Worm (Caenorhabditis elegans) whole organism, L3 larva: ENCODE data around the gene cyp-43A1.

Experiments used
- ZK546.5 ChIP-seq: sonication (generic microtip); optimal IDR thresholded peaks from 2 replicates; lab custom pipeline; 2017; ENCODE audit warnings: missing biosample characterization, missing genetic modification characterization
- ama-1 ChIP-seq: fragments of 150-350 bp; optimal IDR thresholded peaks from 2 replicates; lab custom pipeline; 2018
- ceh-16 ChIP-seq: sonication (generic microtip); optimal IDR thresholded peaks from 2 replicates; lab custom pipeline; 2017; ENCODE audit warnings: missing biosample characterization, missing genetic modification characterization
- ceh-9 ChIP-seq: sonication (generic microtip); optimal IDR thresholded peaks from 2 replicates; lab custom pipeline; 2018; ENCODE audit warnings: missing biosample characterization, missing genetic modification characterization
- fos-1 ChIP-seq: fragments of 150-350 bp; optimal IDR thresholded peaks from 2 replicates; lab custom pipeline; 2014; ENCODE audit warnings: missing biosample characterization, missing genetic modification characterization
- hmg-11 ChIP-seq: sonication (generic microtip); optimal IDR thresholded peaks from 2 replicates; lab custom pipeline; 2016; ENCODE audit warnings: missing genetic modification characterization, missing compliant biosample characterization
- lin-39 ChIP-seq: fragments of 150-350 bp; optimal IDR thresholded peaks from 2 replicates; lab custom pipeline; 2018; ENCODE audit warnings: missing biosample characterization, missing genetic modification reagents, missing genetic modification characterization
- nhr-23 ChIP-seq: fragments of 150-350 bp; optimal IDR thresholded peaks from 2 replicates; lab custom pipeline; 2014; ENCODE audit warnings: missing biosample characterization, missing genetic modification reagents, missing genetic modification characterization
- nhr-25 ChIP-seq: sonication (generic microtip); optimal IDR thresholded peaks from 2 replicates; lab custom pipeline; 2017; ENCODE audit warnings: missing biosample characterization, missing genetic modification characterization
- nhr-76 ChIP-seq: fragments of 150-350 bp; sonication (generic microtip); optimal IDR thresholded peaks from 5 replicates; lab custom pipeline; 2014; ENCODE audit warnings: missing biosample characterization, missing genetic modification characterization
- pha-4 ChIP-seq: fragments of 150-350 bp; optimal IDR thresholded peaks from 2 replicates; lab custom pipeline; 2014; ENCODE audit warnings: missing biosample characterization, missing genetic modification reagents, missing genetic modification characterization
- skn-1 ChIP-seq: fragments of 150-350 bp; optimal IDR thresholded peaks from 2 replicates; lab custom pipeline; 2014; ENCODE audit warnings: missing biosample characterization, missing genetic modification characterization
- snpc-4 ChIP-seq: fragments of 150-350 bp; optimal IDR thresholded peaks from 2 replicates; lab custom pipeline; 2014; ENCODE audit warnings: missing biosample characterization, missing genetic modification characterization

DNA sequence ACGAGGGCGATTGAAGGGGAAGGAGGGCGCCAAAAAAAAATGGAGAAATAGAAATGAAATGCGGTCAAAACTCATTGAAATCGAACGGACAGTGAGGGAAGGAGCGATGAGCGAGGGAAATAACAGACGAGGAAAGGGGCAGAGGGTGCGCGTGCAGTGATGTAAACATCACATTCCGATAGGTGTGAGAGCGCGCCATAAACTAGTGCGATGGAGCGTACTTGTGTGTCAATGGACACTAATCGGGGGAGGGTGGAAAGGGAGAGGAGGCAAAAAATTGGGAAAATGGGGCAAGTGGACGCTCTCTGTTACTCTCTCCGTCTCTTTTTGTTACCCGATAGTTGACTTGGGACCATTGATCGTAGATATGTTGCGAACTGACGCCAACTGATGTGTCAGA is 49.6 kb downstream of the cyp-43A1 start:
- TF ChIP-seq nhr-23 (tag; lab: Kevin White, UChicago) (peak; percentile 79), fos-1 (tag; lab: Kevin White, UChicago) (no peak), snpc-4 (tag; lab: Kevin White, UChicago) (no peak), skn-1 (tag; lab: Kevin White, UChicago) (no peak), ama-1 (lab: Kevin White, UChicago) (no peak), ceh-16 (tag; lab: Kevin White, UChicago) (no peak), nhr-25 (tag; lab: Kevin White, UChicago) (peak; percentile 26), lin-39 (tag; lab: Kevin White, UChicago) (peak; percentile 94), nhr-76 (tag; lab: Kevin White, UChicago) (no peak), pha-4 (tag; lab: Kevin White, UChicago) (peak; percentile 97), hmg-11 (peak; percentile 69), ceh-9 (tag; lab: Kevin White, UChicago) (no peak), ZK546.5 (tag; lab: Kevin White, UChicago) (no peak)
